Worm (Caenorhabditis elegans) whole organism, late embryonic: Measurements from ENCODE around the gene str-185.

ENCODE experiments used
- ama-1 ChIP-seq: fragments of 150-350 bp; optimal IDR thresholded peaks from 2 replicates; lab custom pipeline; 2014
- fax-1 ChIP-seq: sonication (generic microtip); optimal IDR thresholded peaks from 2 replicates; lab custom pipeline; 2016; ENCODE audit warnings: missing genotype, missing genetic modification characterization, missing compliant biosample characterization
- pha-4 ChIP-seq: fragments of 150-350 bp; optimal IDR thresholded peaks from 2 replicates; lab custom pipeline; 2018; ENCODE audit warnings: missing biosample characterization, missing genetic modification reagents, missing genetic modification characterization

- no peak for TF ChIP-seq pha-4 (tag; lab: Kevin White, UChicago)
- TF ChIP-seq fax-1 (tag; lab: Kevin White, UChicago), result no peak
- no peak for TF ChIP-seq ama-1
These were observed 27.4 kb downstream of the str-185 start for ce11 chrIV:4402413-4402812.
